Fruit fly (Drosophila melanogaster) whole organism, embryonic: ENCODE measurements around the gene Ostgamma.

ENCODE experiments used
- Aef1 ChIP-seq: fragments of 200-800 bp; sonication (Bioruptor generic); IDR thresholded peaks from 3 replicates; pipeline ENCODE4 v1.3.6; 2022; ENCODE audit warnings: missing biosample characterization, missing genetic modification characterization
- Bdp1 ChIP-seq: fragments of 200-800 bp; sonication (Bioruptor generic); optimal IDR thresholded peaks from 3 replicates; lab custom pipeline; 2016; ENCODE audit warnings: missing biosample characterization, missing genetic modification characterization
- CG10274 ChIP-seq: fragments of 200-800 bp; sonication (Bioruptor generic); optimal IDR thresholded peaks from 3 replicates; lab custom pipeline; 2017; ENCODE audit warnings: missing biosample characterization, mild to moderate bottlenecking, missing genetic modification characterization
- CG10654 ChIP-seq: fragments of 200-800 bp; sonication (Bioruptor generic); optimal IDR thresholded peaks from 2 replicates; lab custom pipeline; 2016; ENCODE audit warnings: missing biosample characterization, missing genetic modification characterization
- CG11247 ChIP-seq: fragments of 200-800 bp; sonication (Bioruptor generic); IDR thresholded peaks from 2 replicates; pipeline ENCODE4 v1.3.6; 2022; ENCODE audit warnings: missing biosample characterization, missing genetic modification characterization
- CG11456 ChIP-seq: fragments of 200-800 bp; sonication (Bioruptor generic); IDR thresholded peaks from 3 replicates; pipeline ENCODE4 v1.3.6; 2022; ENCODE audit warnings: missing biosample characterization, missing genetic modification characterization
- CG12744 ChIP-seq: fragments of 200-800 bp; sonication (Bioruptor generic); optimal IDR thresholded peaks from 2 replicates; lab custom pipeline; 2016; ENCODE audit warnings: missing biosample characterization, missing genetic modification characterization
- CG12769 ChIP-seq: fragments of 200-800 bp; sonication (Bioruptor generic); optimal IDR thresholded peaks from 2 replicates; lab custom pipeline; 2019; ENCODE audit warnings: missing biosample characterization, mild to moderate bottlenecking, missing genetic modification characterization, moderate library complexity
- CG12942 ChIP-seq: fragments of 200-800 bp; sonication (Bioruptor generic); optimal IDR thresholded peaks from 3 replicates; lab custom pipeline; 2016; ENCODE audit warnings: missing biosample characterization, missing genetic modification characterization
- CG13296 ChIP-seq: fragments of 200-800 bp; sonication (Bioruptor generic); optimal IDR thresholded peaks from 3 replicates; lab custom pipeline; 2018; ENCODE audit warnings: missing biosample characterization, mild to moderate bottlenecking, missing genetic modification characterization
- CG14014 ChIP-seq: fragments of 200-800 bp; sonication (Bioruptor generic); IDR thresholded peaks from 2 replicates; pipeline ENCODE4 v1.3.6; 2022; ENCODE audit warnings: missing biosample characterization, missing genetic modification characterization
- CG1529 ChIP-seq: fragments of 200-800 bp; sonication (Bioruptor generic); optimal IDR thresholded peaks from 3 replicates; lab custom pipeline; 2018; ENCODE audit warnings: missing biosample characterization, missing genetic modification characterization
- CG1647 ChIP-seq: fragments of 200-800 bp; sonication (Bioruptor generic); optimal IDR thresholded peaks from 3 replicates; lab custom pipeline; 2016; ENCODE audit warnings: missing biosample characterization, missing genetic modification characterization
- CG16815 ChIP-seq: fragments of 200-800 bp; sonication (Bioruptor generic); optimal IDR thresholded peaks from 3 replicates; lab custom pipeline; 2017; ENCODE audit warnings: missing biosample characterization, mild to moderate bottlenecking, missing genetic modification characterization
- CG17186 ChIP-seq: fragments of 200-800 bp; sonication (Bioruptor generic); optimal IDR thresholded peaks from 3 replicates; lab custom pipeline; 2017; ENCODE audit warnings: missing biosample characterization, missing genetic modification reagents, missing genetic modification characterization
- CG17328 ChIP-seq: fragments of 200-800 bp; sonication (Bioruptor generic); IDR thresholded peaks from 2 replicates; pipeline ENCODE4 v1.3.6; 2022; ENCODE audit warnings: missing biosample characterization, missing genetic modification characterization
- CG18599 ChIP-seq: fragments of 200-800 bp; sonication (Bioruptor generic); optimal IDR thresholded peaks from 3 replicates; lab custom pipeline; 2017; ENCODE audit warnings: missing biosample characterization, missing genetic modification characterization, mild to moderate bottlenecking, moderate library complexity, missing genetic modification reagents
- CG18619 ChIP-seq: fragments of 200-800 bp; sonication (Bioruptor generic); optimal IDR thresholded peaks from 3 replicates; lab custom pipeline; 2017; ENCODE audit warnings: missing biosample characterization, mild to moderate bottlenecking, missing genetic modification characterization
- CG30431 ChIP-seq: fragments of 200-800 bp; sonication (Bioruptor generic); optimal IDR thresholded peaks from 2 replicates; lab custom pipeline; 2017; ENCODE audit warnings: missing biosample characterization, missing genetic modification characterization
- CG3995 ChIP-seq: fragments of 200-800 bp; sonication (Bioruptor generic); optimal IDR thresholded peaks from 3 replicates; lab custom pipeline; 2016; ENCODE audit warnings: missing biosample characterization, missing genetic modification characterization
- CG4730 ChIP-seq: fragments of 200-800 bp; sonication (Bioruptor generic); IDR thresholded peaks from 2 replicates; pipeline ENCODE4 v1.3.6; 2022; ENCODE audit warnings: missing biosample characterization, missing genetic modification characterization
- CG7745 ChIP-seq: fragments of 200-800 bp; sonication (Bioruptor generic); optimal IDR thresholded peaks from 2 replicates; lab custom pipeline; 2018; ENCODE audit warnings: missing biosample characterization, mild to moderate bottlenecking, missing genetic modification characterization, moderate library complexity
- D19A ChIP-seq: fragments of 200-800 bp; optimal IDR thresholded peaks from 3 replicates; lab custom pipeline; 2019; ENCODE audit warnings: missing biosample characterization, mild to moderate bottlenecking, missing genetic modification characterization, moderate library complexity
- Dll ChIP-seq: fragments of 200-800 bp; sonication (Bioruptor generic); IDR thresholded peaks from 4 replicates; pipeline ENCODE4 v1.3.6; 2022; ENCODE audit warnings: missing biosample characterization, missing genetic modification characterization; ENCODE audit not compliant: partially characterized antibody
- Doc3 ChIP-seq: fragments of 200-800 bp; sonication (Bioruptor generic); IDR thresholded peaks from 3 replicates; pipeline ENCODE4 v1.3.6; 2022; ENCODE audit warnings: missing biosample characterization, missing genetic modification characterization; ENCODE audit not compliant: partially characterized antibody
- Med ChIP-seq: fragments of 200-800 bp; sonication (Bioruptor generic); peaks from one replicate; lab custom pipeline; 2016; ENCODE audit warnings: missing biosample characterization, missing genetic modification characterization, mild to moderate bottlenecking, inconsistent platforms, moderate library complexity
- NC2α ChIP-seq: fragments of 200-800 bp; sonication (Bioruptor generic); optimal IDR thresholded peaks from 2 replicates; lab custom pipeline; 2016; ENCODE audit warnings: missing biosample characterization, missing genetic modification characterization
- Ptx1 ChIP-seq: fragments of 200-800 bp; sonication (Bioruptor generic); IDR thresholded peaks from 2 replicates; pipeline ENCODE4 v1.3.6; 2022; ENCODE audit warnings: missing biosample characterization, missing genetic modification characterization
- Ravus ChIP-seq: fragments of 200-800 bp; sonication (Bioruptor generic); IDR thresholded peaks from 2 replicates; pipeline ENCODE4 v1.3.6; 2022; ENCODE audit warnings: missing biosample characterization, missing genetic modification characterization
- Rfx ChIP-seq: fragments of 200-800 bp; sonication (Bioruptor generic); IDR thresholded peaks from 2 replicates; pipeline ENCODE4 v1.3.6; 2022; ENCODE audit warnings: missing biosample characterization, missing genetic modification characterization
- ac ChIP-seq: fragments of 200-800 bp; sonication (Bioruptor generic); optimal IDR thresholded peaks from 3 replicates; lab custom pipeline; 2017; ENCODE audit warnings: missing biosample characterization, mild to moderate bottlenecking, missing genetic modification characterization
- chinmo ChIP-seq: fragments of 200-800 bp; sonication (Bioruptor generic); IDR thresholded peaks from 4 replicates; pipeline ENCODE4 v1.3.6; 2022; ENCODE audit warnings: missing biosample characterization, missing genetic modification characterization; ENCODE audit not compliant: partially characterized antibody
- chm ChIP-seq: fragments of 200-800 bp; sonication (Bioruptor generic); IDR thresholded peaks from 2 replicates; pipeline ENCODE4 v1.3.6; 2022; ENCODE audit warnings: missing biosample characterization, missing genetic modification characterization
- ci ChIP-seq: fragments of 200-800 bp; sonication (Bioruptor generic); IDR thresholded peaks from 3 replicates; pipeline ENCODE4 v1.3.6; 2022; ENCODE audit warnings: missing biosample characterization, missing genetic modification characterization
- crp ChIP-seq, 2 experiments: fragments of 200-800 bp; sonication (Bioruptor generic); optimal IDR thresholded peaks; 2 replicates in 1 of 2; 3 replicates in 1 of 2; lab custom pipeline; 2017; ENCODE audit warnings: missing biosample characterization in 2 of 2, missing genetic modification characterization in 2 of 2, mild to moderate bottlenecking in 1 of 2, moderate library complexity in 1 of 2
- gfzf ChIP-seq: fragments of 200-800 bp; sonication (Bioruptor generic); optimal IDR thresholded peaks from 2 replicates; lab custom pipeline; 2016; ENCODE audit warnings: missing biosample characterization, mild to moderate bottlenecking, missing genetic modification characterization, moderate library complexity
- mirr ChIP-seq: fragments of 200-800 bp; sonication (Bioruptor generic); optimal IDR thresholded peaks from 3 replicates; lab custom pipeline; 2018; ENCODE audit warnings: missing biosample characterization, mild to moderate bottlenecking, missing genetic modification characterization
- otp ChIP-seq: fragments of 200-800 bp; sonication (Bioruptor generic); IDR thresholded peaks from 3 replicates; pipeline ENCODE4, ENCODE4 v1.3.6; 2022; ENCODE audit warnings: missing biosample characterization, missing genetic modification characterization
- pho ChIP-seq: fragments of 200-800 bp; sonication (Bioruptor generic); optimal IDR thresholded peaks from 2 replicates; lab custom pipeline; 2016; ENCODE audit warnings: missing biosample characterization, missing genetic modification characterization
- pnt ChIP-seq: fragments of 200-800 bp; sonication (Bioruptor generic); optimal IDR thresholded peaks from 3 replicates; lab custom pipeline; 2016; ENCODE audit warnings: missing biosample characterization, missing genetic modification characterization
- ranshi ChIP-seq: fragments of 200-800 bp; sonication (Bioruptor generic); IDR thresholded peaks from 2 replicates; pipeline ENCODE4 v1.3.6; 2022; ENCODE audit warnings: missing biosample characterization, missing genetic modification characterization
- row ChIP-seq: fragments of 200-800 bp; sonication (Bioruptor generic); IDR thresholded peaks from 3 replicates; pipeline ENCODE4 v1.3.6; 2022; ENCODE audit warnings: missing biosample characterization, missing genetic modification characterization
- sd ChIP-seq: fragments of 200-800 bp; sonication (Bioruptor generic); optimal IDR thresholded peaks from 3 replicates; lab custom pipeline; 2018; ENCODE audit warnings: missing biosample characterization, mild to moderate bottlenecking, missing genetic modification characterization, moderate library complexity
- sim ChIP-seq: fragments of 200-800 bp; sonication (Bioruptor generic); IDR thresholded peaks from 2 replicates; pipeline ENCODE4 v1.3.6; 2022; ENCODE audit warnings: missing biosample characterization, missing genetic modification characterization
- slp2 ChIP-seq: fragments of 200-800 bp; sonication (Bioruptor generic); optimal IDR thresholded peaks from 2 replicates; lab custom pipeline; 2016; ENCODE audit warnings: missing biosample characterization, missing genetic modification characterization
- sr ChIP-seq: fragments of 200-800 bp; sonication (Bioruptor generic); IDR thresholded peaks from 3 replicates; pipeline ENCODE4 v1.3.6; 2022; ENCODE audit warnings: missing biosample characterization, missing genetic modification characterization
- tgo ChIP-seq: fragments of 200-800 bp; sonication (Bioruptor generic); IDR thresholded peaks from 3 replicates; pipeline ENCODE4 v1.3.6; 2022; ENCODE audit warnings: missing biosample characterization, missing genetic modification characterization
- unc-4 ChIP-seq: fragments of 200-800 bp; sonication (Bioruptor generic); IDR thresholded peaks from 2 replicates; pipeline ENCODE4 v1.3.6; 2022; ENCODE audit warnings: missing biosample characterization, missing genetic modification characterization; ENCODE audit not compliant: partially characterized antibody
- yki ChIP-seq: fragments of >200 bp; optimal IDR thresholded peaks from 3 replicates; lab custom pipeline; 2018
- zf30C ChIP-seq: fragments of 200-800 bp; sonication (Bioruptor generic); optimal IDR thresholded peaks from 3 replicates; lab custom pipeline; 2018; ENCODE audit warnings: missing biosample characterization, mild to moderate bottlenecking, missing genetic modification characterization

The Ostgamma gene

dm6 chr2L:8277561-8278201 is 30.3 kb downstream of the Ostgamma start (continued):
- TF ChIP-seq NC2α = peak; percentile 90
- TF ChIP-seq chinmo = 0 out of 4 replicates have a peak, but pooled peaks have one; percentile 51
- peak; percentile 94 for TF ChIP-seq CG7745
- TF ChIP-seq CG4730 (GFP tag; lab: Robert Waterston, UW) = peak; percentile 98
- TF ChIP-seq row (GFP tag; lab: Robert Waterston, UW) = peak; percentile 99
- TF ChIP-seq sd (tag; lab: Kevin White, UChicago) = peak; percentile 87
- TF ChIP-seq Bdp1 (GFP tag; lab: Kevin White, UChicago) = peak; percentile 87
- peak; percentile 98 for TF ChIP-seq CG1529 (GFP tag; lab: Kevin White, UChicago)
- TF ChIP-seq tgo = peak; percentile 99
- TF ChIP-seq CG30431 (GFP tag; lab: Kevin White, UChicago) = peak; percentile 93
- TF ChIP-seq CG12744 = peak; percentile 93
- peak; percentile 84 for TF ChIP-seq slp2 (GFP tag; lab: Kevin White, UChicago)
- TF ChIP-seq D19A = peak; percentile 94
- TF ChIP-seq CG12769 (tag; lab: Kevin White, UChicago) = peak; percentile 87
- TF ChIP-seq pho (GFP tag; lab: Kevin White, UChicago) = peak; percentile 82
- peak; percentile 89 for TF ChIP-seq CG10274 (GFP tag; lab: Kevin White, UChicago)
- TF ChIP-seq sim = peak; percentile 99
- TF ChIP-seq CG11456 (GFP tag; lab: Robert Waterston, UW) = peak; percentile 96
- peak; percentile 95 for TF ChIP-seq CG18619 (GFP tag; lab: Kevin White, UChicago)
- TF ChIP-seq ranshi (GFP tag; lab: Robert Waterston, UW) = peak; percentile 98
- peak; percentile 92 for TF ChIP-seq Ravus
- TF ChIP-seq CG3995 (GFP tag; lab: Kevin White, UChicago) = peak; percentile 66
- TF ChIP-seq Doc3 (GFP tag; lab: Robert Waterston, UW) = no peak
- peak; percentile 98 for TF ChIP-seq CG14014 (GFP tag; lab: Robert Waterston, UW)
- TF ChIP-seq Aef1 (GFP tag; lab: Robert Waterston, UW) = peak; percentile 95
- peak; percentile 45 for TF ChIP-seq mirr (GFP tag; lab: Kevin White, UChicago)
- peak; percentile 99 for TF ChIP-seq ci
- peak; percentile 98 for TF ChIP-seq zf30C (GFP tag; lab: Kevin White, UChicago)
- TF ChIP-seq gfzf = no peak
- TF ChIP-seq Rfx (GFP tag; lab: Robert Waterston, UW) = peak; percentile 97
- TF ChIP-seq CG16815 (GFP tag; lab: Kevin White, UChicago) = peak; percentile 96
- TF ChIP-seq CG17328 (GFP tag; lab: Robert Waterston, UW) = peak; percentile 100
- TF ChIP-seq crp (GFP tag; optimal IDR thresholded peaks at IDR 0.05; lab: Kevin White, UChicago) = peak in 1 of 2 experiments; percentile 69
- TF ChIP-seq Ptx1 (GFP tag; lab: Robert Waterston, UW) = peak; percentile 99
- peak; percentile 97 for TF ChIP-seq CG18599 (GFP tag; lab: Kevin White, UChicago)
- 0 out of 4 replicates have a peak, but pooled peaks have one; percentile 15 for TF ChIP-seq Dll (GFP tag; lab: Robert Waterston, UW)
- TF ChIP-seq pnt (GFP tag; lab: Kevin White, UChicago) = peak; percentile 85
- peak; percentile 97 for TF ChIP-seq CG10654
- TF ChIP-seq chm (GFP tag; lab: Robert Waterston, UW) = peak; percentile 99
- TF ChIP-seq yki (lab: Kevin White, UChicago) = peak; percentile 6
- peak; percentile 97 for TF ChIP-seq CG12942
- TF ChIP-seq Med = peak; percentile 98
- TF ChIP-seq CG1647 = peak; percentile 92
- TF ChIP-seq CG11247 = peak; percentile 98
- TF ChIP-seq sr (GFP tag; lab: Robert Waterston, UW) = peak; percentile 95
- TF ChIP-seq otp = peak; percentile 99
- TF ChIP-seq unc-4 (GFP tag; lab: Robert Waterston, UW) = no peak
- TF ChIP-seq CG13296 (GFP tag; lab: Kevin White, UChicago) = peak; percentile 97
- peak; percentile 97 for TF ChIP-seq ac (GFP tag; lab: Kevin White, UChicago)
- peak; percentile 81 for TF ChIP-seq CG17186 (GFP tag; lab: Kevin White, UChicago)
